Worm (Caenorhabditis elegans): ENCODE measurements around the gene C04G2.10.

- TF ChIP-seq pha-4 (tag; optimal IDR thresholded peaks at IDR 0.05) (no peak), ztf-11 (tag; optimal IDR thresholded peaks at IDR 0.05) (no peak), lin-13 (tag; optimal IDR thresholded peaks at IDR 0.05) (no peak), unc-62 (GFP tag; optimal IDR thresholded peaks at IDR 0.05) (no peak), snpc-4 (tag; optimal IDR thresholded peaks at IDR 0.05) (no peak), nhr-12 (tag; optimal IDR thresholded peaks at IDR 0.05) (no peak), nhr-28 (tag; optimal IDR thresholded peaks at IDR 0.05) (no peak), nhr-237 (tag; optimal IDR thresholded peaks at IDR 0.05) (no peak), cnd-1 (tag; optimal IDR thresholded peaks at IDR 0.05) (no peak), unc-39 (tag; optimal IDR thresholded peaks at IDR 0.05) (no peak), nhr-76 (tag; optimal IDR thresholded peaks at IDR 0.05) (no peak), ham-2 (GFP tag; optimal IDR thresholded peaks at IDR 0.05) (no peak)
These were observed 38.2 kb downstream of the C04G2.10 start for ce11 chrIV:10153479-10153878.
